Worm (Caenorhabditis elegans): ENCODE data around the gene nse-4.

ce11 chrIV:11438255-11438654 is 42.4 kb upstream of the nse-4 start:
- TF ChIP-seq fkh-10 (GFP tag; optimal IDR thresholded peaks at IDR 0.05): no peak
- no peak for TF ChIP-seq unc-62 (GFP tag; optimal IDR thresholded peaks at IDR 0.05)
- TF ChIP-seq mep-1 (tag; optimal IDR thresholded peaks at IDR 0.05): no peak
- TF ChIP-seq nhr-237 (tag; optimal IDR thresholded peaks at IDR 0.05): no peak
- no peak for TF ChIP-seq unc-98 (GFP tag; IDR thresholded peaks at IDR 0.05)
- TF ChIP-seq efl-1 (optimal IDR thresholded peaks at IDR 0.05): no peak
- TF ChIP-seq efl-1 (GFP tag; optimal IDR thresholded peaks at IDR 0.05 in 1 of 2): no peak
- TF ChIP-seq nhr-90 (tag; optimal IDR thresholded peaks at IDR 0.05; ENCODE audit: poor library complexity): no peak
- TF ChIP-seq fkh-8 (tag; optimal IDR thresholded peaks at IDR 0.05): no peak
- TF ChIP-seq fos-1 (tag; optimal IDR thresholded peaks at IDR 0.05): no peak
- no peak for TF ChIP-seq lin-39 (tag; optimal IDR thresholded peaks at IDR 0.05)
- no peak for TF ChIP-seq zip-4 (GFP tag; optimal IDR thresholded peaks at IDR 0.05)

All from whole organism, L1 larva.